Worm (Caenorhabditis elegans) whole organism, L4 larva: ENCODE measurements around the gene F12F6.7.

ENCODE experiments used
- F49E8.2 ChIP-seq: sonication (generic microtip); optimal IDR thresholded peaks from 2 replicates; lab custom pipeline; 2016; ENCODE audit warnings: missing compliant biosample characterization, mild to moderate bottlenecking, missing genetic modification characterization, borderline replicate concordance
- T26A8.4 ChIP-seq: fragments of 200-800 bp; sonication (Bioruptor generic); IDR thresholded peaks from 2 replicates; pipeline ENCODE4 v1.3.6; 2022; ENCODE audit warnings: missing genetic modification characterization, missing compliant biosample characterization
- ceh-28 ChIP-seq: fragments of 150-350 bp; optimal IDR thresholded peaks from 2 replicates; lab custom pipeline; 2014; ENCODE audit warnings: missing biosample characterization, missing genetic modification reagents, missing genetic modification characterization
- lin-15B ChIP-seq: fragments of 150-350 bp; sonication (generic microtip); optimal IDR thresholded peaks from 3 replicates; lab custom pipeline; 2014; ENCODE audit warnings: missing biosample characterization, missing genetic modification characterization
- nhr-11 ChIP-seq: fragments of 150-350 bp; optimal IDR thresholded peaks from 2 replicates; lab custom pipeline; 2014; ENCODE audit warnings: missing biosample characterization, missing genetic modification characterization
- nhr-25 ChIP-seq: sonication (generic microtip); optimal IDR thresholded peaks from 2 replicates; lab custom pipeline; 2017; ENCODE audit warnings: missing genetic modification characterization, mild to moderate bottlenecking, missing compliant biosample characterization, antibody characterized with exemption, moderate library complexity, borderline replicate concordance; ENCODE audit not compliant: insufficient read depth
- nhr-48 ChIP-seq: sonication (generic microtip); optimal IDR thresholded peaks from 2 replicates; lab custom pipeline; 2016; ENCODE audit warnings: mild to moderate bottlenecking, missing genetic modification characterization, missing compliant biosample characterization
- tra-1 ChIP-seq: fragments of 200-800 bp; sonication (Bioruptor generic); IDR thresholded peaks from 2 replicates; pipeline ENCODE4 v1.3.6; 2022; ENCODE audit warnings: missing genetic modification reagents, missing genetic modification characterization, missing compliant biosample characterization
- unc-130 ChIP-seq: sonication (generic microtip); optimal IDR thresholded peaks from 2 replicates; lab custom pipeline; 2016; ENCODE audit warnings: missing genetic modification reagents, missing genetic modification characterization, missing compliant biosample characterization
- unc-39 ChIP-seq: sonication (generic microtip); optimal IDR thresholded peaks from 2 replicates; lab custom pipeline; 2017; ENCODE audit warnings: missing biosample characterization, missing genetic modification characterization
- unc-62 ChIP-seq, 3 experiments: fragments of 150-350 bp in 1 of 3; sonication (generic microtip); optimal IDR thresholded peaks in 2 of 3; peaks in 1 of 3; 1 replicate in 1 of 3; 2 replicates in 2 of 3; lab custom pipeline; 2014 to 2017; ENCODE audit warnings: missing biosample characterization in 3 of 3, missing genetic modification characterization in 3 of 3, missing genetic modification reagents in 3 of 3, missing genotype in 1 of 3

DNA sequence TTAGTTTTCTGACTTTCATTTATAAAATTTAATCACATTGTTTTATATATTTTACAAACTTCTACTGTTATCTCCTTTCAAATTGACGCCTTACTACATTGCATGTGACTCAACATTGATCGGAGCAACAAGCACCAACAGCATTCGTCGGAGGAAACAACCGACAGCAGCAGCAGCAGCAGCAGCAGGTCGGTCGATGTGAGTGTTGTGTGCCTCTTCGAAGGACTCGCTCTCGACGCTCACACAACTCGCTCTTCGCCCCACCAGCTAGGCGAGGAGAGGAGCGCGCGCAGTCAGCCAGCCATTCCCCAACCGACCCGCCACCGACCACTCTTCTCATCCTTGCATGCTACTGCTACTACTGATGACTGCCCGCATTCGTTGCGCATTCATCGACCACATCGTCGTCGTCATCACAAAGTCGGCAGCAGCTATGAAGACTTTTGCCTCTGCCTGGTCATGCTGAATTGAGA, 22.3 kb upstream of the F12F6.7 start, which contains the start of gene F12F6.1:
- TF ChIP-seq nhr-25 (tag; lab: Kevin White, UChicago) (no peak), unc-62 (GFP tag; optimal IDR thresholded peaks at IDR 0.05 in 1 of 2; lab: Kevin White, UChicago) (no peak), unc-62 (tag; optimal IDR thresholded peaks at IDR 0.05; lab: Kevin White, UChicago) (no peak), T26A8.4 (GFP tag; lab: Robert Waterston, UW) (no peak), nhr-48 (tag; lab: Kevin White, UChicago) (no peak), tra-1 (GFP tag; lab: Robert Waterston, UW) (no peak), nhr-11 (tag; lab: Kevin White, UChicago) (no peak), unc-39 (no peak), unc-130 (GFP tag; lab: Kevin White, UChicago) (no peak), ceh-28 (tag; lab: Kevin White, UChicago) (no peak), F49E8.2 (tag; lab: Kevin White, UChicago) (no peak), lin-15B (tag; lab: Kevin White, UChicago) (no peak)
